Worm (Caenorhabditis elegans) whole organism, midembryonic: ENCODE measurements around the gene F16B12.4.

Experiments
- T22C8.4 ChIP-seq: fragments of 200-800 bp; sonication (Bioruptor generic); IDR thresholded peaks from 2 replicates; pipeline ENCODE4 v1.3.6; 2022; ENCODE audit warnings: missing genetic modification characterization, missing compliant biosample characterization
- cog-1 ChIP-seq: sonication (generic microtip); optimal IDR thresholded peaks from 2 replicates; lab custom pipeline; 2016; ENCODE audit warnings: missing genetic modification characterization, missing compliant biosample characterization
- flt-1 ChIP-seq: fragments of 200-800 bp; sonication (Bioruptor generic); IDR thresholded peaks from 2 replicates; pipeline ENCODE4 v1.3.6; 2022; ENCODE audit warnings: missing genetic modification characterization, missing compliant biosample characterization
- klf-2 ChIP-seq: fragments of 200-800 bp; sonication (Bioruptor generic); conservative IDR thresholded peaks from 2 replicates; pipeline ENCODE4 v1.3.6; 2022; ENCODE audit warnings: missing genetic modification reagents, missing genetic modification characterization, missing compliant biosample characterization
- med-1 ChIP-seq: sonication (generic microtip); optimal IDR thresholded peaks from 2 replicates; lab custom pipeline; 2017; ENCODE audit warnings: missing genetic modification characterization, mild to moderate bottlenecking, missing compliant biosample characterization, antibody characterized with exemption, missing genetic modification reagents; ENCODE audit not compliant: insufficient read depth
- ref-1 ChIP-seq: fragments of 200-800 bp; sonication (Bioruptor generic); conservative IDR thresholded peaks from 2 replicates; pipeline ENCODE4 v1.3.6; 2022; ENCODE audit warnings: missing genetic modification reagents, missing genetic modification characterization, missing compliant biosample characterization
- ztf-29 ChIP-seq: fragments of 200-800 bp; sonication (Bioruptor generic); IDR thresholded peaks from 2 replicates; pipeline ENCODE4 v1.3.6; 2022; ENCODE audit warnings: missing genetic modification reagents, missing genetic modification characterization, missing compliant biosample characterization

DNA sequence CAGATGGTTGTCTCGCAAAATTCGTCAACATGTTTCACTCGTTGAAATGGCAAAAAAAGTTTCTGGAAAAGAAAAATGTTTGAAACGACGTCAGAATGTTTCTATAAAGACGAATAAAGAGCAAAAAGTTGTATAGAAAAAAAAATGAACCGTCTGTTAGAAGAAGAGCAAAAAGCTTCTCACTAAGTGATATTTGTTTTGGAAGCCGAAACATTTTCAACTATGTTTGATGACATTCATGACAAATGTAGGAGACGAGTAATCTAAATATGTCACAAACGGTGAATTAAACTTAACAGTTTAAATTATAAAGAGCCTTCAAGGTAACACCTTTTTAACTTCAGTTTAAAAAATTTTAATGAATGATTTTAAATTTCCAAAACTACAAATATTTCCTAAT lies 41.6 kb upstream of the F16B12.4 start, which contains the start of gene nkat-1:
- TF ChIP-seq cog-1 (tag; lab: Kevin White, UChicago) (no peak), flt-1 (no peak), T22C8.4 (GFP tag; lab: Robert Waterston, UW) (no peak), ref-1 (GFP tag; lab: Robert Waterston, UW) (no peak), med-1 (GFP tag; lab: Kevin White, UChicago) (no peak), klf-2 (no peak), ztf-29 (GFP tag; lab: Robert Waterston, UW) (no peak)
